Worm (Caenorhabditis elegans) whole organism, L4/young adult: ENCODE results near the gene mac-1.
"Not testable (repeated sequence)": the region's sequence is repeated elsewhere in the genome, so short reads cannot be mapped to it uniquely, and the experiment has no call there.

ENCODE experiments used
- W03F9.2 ChIP-seq: fragments of 150-350 bp; optimal IDR thresholded peaks from 2 replicates; lab custom pipeline; 2014; ENCODE audit warnings: missing biosample characterization, missing genetic modification characterization
- dao-5 ChIP-seq: sonication (generic microtip); optimal IDR thresholded peaks from 2 replicates; lab custom pipeline; 2016; ENCODE audit warnings: missing genotype, missing genetic modification characterization, moderate library complexity, missing compliant biosample characterization
- him-1 ChIP-seq: sonication (generic microtip); optimal IDR thresholded peaks from 2 replicates; lab custom pipeline; 2016; ENCODE audit warnings: missing genotype, missing genetic modification reagents, missing genetic modification characterization, missing compliant biosample characterization

Gene mac-1

DNA sequence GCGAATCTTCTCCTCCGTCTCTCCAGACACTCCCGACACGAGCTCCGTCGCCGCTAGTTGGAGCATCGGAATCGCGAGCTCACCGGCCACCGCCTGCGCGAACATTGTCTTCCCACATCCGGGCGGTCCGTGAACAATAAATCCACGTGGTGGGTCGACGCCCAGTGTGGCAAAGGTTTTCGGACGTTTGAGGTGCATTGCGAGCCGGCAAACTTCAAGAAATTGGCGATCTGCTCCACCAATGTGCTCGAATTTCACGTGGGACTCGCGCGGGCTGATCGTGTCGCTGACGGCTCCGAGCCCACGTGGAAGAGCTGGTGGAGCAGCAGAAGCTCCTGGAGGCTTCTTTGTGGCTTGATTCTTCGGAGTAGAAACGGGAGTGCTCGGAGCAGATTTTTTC is 4.1 kb downstream of the mac-1 start:
- no peak for TF ChIP-seq him-1
- no peak for TF ChIP-seq dao-5 (tag; lab: Kevin White, UChicago)
- TF ChIP-seq W03F9.2 (tag; lab: Kevin White, UChicago) = no peak

- TF ChIP-seq W03F9.2 (tag; lab: Kevin White, UChicago) = no peak
- no peak for TF ChIP-seq him-1
- TF ChIP-seq dao-5 (tag; lab: Kevin White, UChicago) = no peak
These were observed 4.8 kb downstream of the mac-1 start for ce11 chrII:13315637-13316523.

DNA sequence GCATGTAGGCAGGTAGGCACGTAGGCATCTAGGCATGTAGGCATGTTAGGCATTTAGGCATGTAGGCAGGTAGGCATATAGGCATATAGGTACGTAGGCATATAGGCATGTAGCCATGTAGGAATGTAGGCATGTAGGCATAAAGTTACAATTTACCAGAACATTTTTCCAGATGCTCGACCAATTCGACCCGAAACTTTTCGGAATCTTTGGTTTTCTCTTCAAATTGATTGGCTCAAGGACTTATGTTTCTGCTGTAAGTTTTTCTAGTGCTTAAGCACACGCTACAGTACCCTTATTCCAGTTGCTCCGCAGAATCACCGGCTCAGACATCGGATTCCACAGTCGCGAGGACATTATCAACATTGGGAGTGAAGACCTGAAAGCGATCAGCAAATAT is 10.5 kb downstream of the mac-1 start:
- no peak for TF ChIP-seq W03F9.2 (tag; lab: Kevin White, UChicago)
- no peak for TF ChIP-seq dao-5 (tag; lab: Kevin White, UChicago)
- TF ChIP-seq him-1 = no peak

DNA sequence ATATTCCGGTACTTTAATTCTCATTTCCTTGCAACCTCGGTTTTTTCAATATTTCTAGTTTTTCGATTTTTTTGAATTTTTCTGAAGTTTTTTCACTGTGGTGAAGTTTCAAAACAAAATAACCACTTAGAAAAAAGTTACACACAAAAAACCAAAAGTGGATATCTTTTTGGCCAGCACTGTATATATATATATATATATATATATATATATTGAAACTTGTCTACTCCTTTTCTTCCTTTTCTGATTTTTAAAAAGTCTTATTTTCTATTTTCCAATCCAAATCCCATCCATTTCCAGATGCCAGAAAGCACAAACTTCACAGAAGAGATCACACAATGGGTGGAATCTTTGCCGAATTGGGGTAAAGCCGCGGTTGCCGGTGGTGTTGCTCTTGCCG is 11.7 kb downstream of the mac-1 start, which contains the start of gene faxc-2:
Gene faxc-2, plus strand, starts transcription at position 301 of the 400 bp plus-strand sequence.
- TF ChIP-seq W03F9.2 (tag; lab: Kevin White, UChicago); dao-5 (tag; lab: Kevin White, UChicago); him-1: not testable (repeated sequence)

DNA sequence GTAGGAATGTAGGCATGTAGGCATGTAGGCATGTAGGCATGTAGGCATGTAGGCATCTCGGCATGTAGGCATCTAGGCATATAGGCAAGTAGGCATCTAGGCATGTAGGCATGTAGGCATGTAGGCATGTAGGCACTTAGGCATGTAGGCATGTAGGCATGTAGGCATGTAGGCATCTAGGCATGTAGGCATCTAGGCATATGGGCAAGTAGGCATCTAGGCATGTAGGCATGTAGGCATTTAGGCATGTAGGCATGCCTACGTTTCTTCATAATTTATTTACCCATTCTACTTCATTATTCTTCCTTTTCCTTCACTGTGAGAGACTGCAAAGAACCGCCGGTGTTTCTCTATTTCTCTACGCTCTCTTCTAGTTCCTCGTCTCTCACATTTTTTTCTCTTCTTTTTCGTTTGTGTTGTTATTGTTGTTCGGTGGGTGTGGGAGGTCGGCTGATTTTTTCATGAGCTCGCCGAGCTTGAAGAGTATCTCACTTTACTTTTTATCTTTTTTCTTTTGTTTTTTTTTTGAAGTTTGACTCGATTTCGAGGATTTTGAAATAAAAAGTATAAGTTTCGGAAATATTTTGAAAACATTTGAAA is 16.3 kb downstream of the mac-1 start:
- TF ChIP-seq him-1 (no peak), dao-5 (tag; lab: Kevin White, UChicago) (no peak), W03F9.2 (tag; lab: Kevin White, UChicago) (no peak)

ce11 chrII:13300590-13300989 is 20.1 kb downstream of the mac-1 start:
- no peak for TF ChIP-seq W03F9.2 (tag; lab: Kevin White, UChicago)
- no peak for TF ChIP-seq dao-5 (tag; lab: Kevin White, UChicago)
- no peak for TF ChIP-seq him-1

DNA sequence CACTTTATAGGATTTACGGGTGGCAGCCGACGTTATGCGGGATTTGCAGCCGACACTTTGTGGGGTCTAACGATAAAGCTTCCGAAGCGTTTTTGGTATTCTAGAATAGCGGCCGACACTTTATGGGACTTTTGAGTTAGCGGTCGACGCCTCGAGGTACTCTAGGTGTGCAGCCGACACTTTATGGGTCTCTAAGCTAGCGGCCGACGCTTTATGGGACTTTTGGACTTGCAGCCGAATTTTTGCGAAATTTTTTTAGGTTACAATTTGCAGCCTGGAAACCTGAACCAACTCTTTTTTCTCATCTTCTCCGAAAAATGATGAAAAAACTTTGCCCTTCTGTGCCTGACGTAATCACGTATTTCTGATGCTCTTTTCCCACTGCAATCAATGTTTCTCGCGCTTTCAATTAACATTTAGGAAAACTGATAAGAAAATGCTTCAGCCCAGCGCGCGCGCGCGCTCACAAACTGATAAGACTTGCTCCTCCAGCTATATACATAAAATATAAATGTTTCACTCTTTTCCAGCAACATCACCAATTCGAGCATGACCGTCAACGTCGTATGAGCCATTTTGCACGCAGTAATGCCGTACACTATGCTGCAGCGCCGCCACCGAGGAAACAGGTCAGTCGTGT is 21.4 kb downstream of the mac-1 start:
- TF ChIP-seq him-1 = no peak
- TF ChIP-seq dao-5 (tag; lab: Kevin White, UChicago) = no peak
- TF ChIP-seq W03F9.2 (tag; lab: Kevin White, UChicago) = no peak

ce11 chrII:13298534-13298933 is 22.2 kb downstream of the mac-1 start:
- no peak for TF ChIP-seq W03F9.2 (tag; lab: Kevin White, UChicago)
- no peak for TF ChIP-seq dao-5 (tag; lab: Kevin White, UChicago)
- no peak for TF ChIP-seq him-1

DNA sequence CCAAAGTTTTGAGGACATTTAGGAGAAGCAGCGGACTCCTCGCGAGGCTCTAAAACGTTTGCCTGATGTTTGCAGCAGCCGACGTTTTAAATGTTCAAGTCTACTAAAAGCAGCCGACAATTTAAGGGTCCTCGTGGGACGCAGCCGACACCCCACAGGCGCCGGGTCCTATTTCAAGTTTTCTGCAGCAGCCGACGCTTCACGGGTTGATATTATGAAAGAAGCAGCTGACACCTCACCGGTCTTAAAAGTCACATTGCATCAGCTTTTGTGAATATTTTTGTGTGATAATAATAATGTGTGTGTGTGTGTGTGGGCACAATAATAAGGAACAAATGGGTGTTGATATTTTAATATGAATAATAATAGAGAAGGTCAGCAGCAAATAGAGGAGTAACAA is 22.8 kb downstream of the mac-1 start:
- TF ChIP-seq W03F9.2 (tag; lab: Kevin White, UChicago) = no peak
- no peak for TF ChIP-seq him-1

- TF ChIP-seq him-1 (no peak), dao-5 (tag; lab: Kevin White, UChicago) (no peak), W03F9.2 (tag; lab: Kevin White, UChicago) (no peak)
These were observed 23.4 kb downstream of the mac-1 start for ce11 chrII:13297283-13297682.

ce11 chrII:13293502-13293901 is 27.2 kb downstream of the mac-1 start:
- TF ChIP-seq dao-5 (tag; lab: Kevin White, UChicago) (no peak), him-1 (no peak), W03F9.2 (tag; lab: Kevin White, UChicago) (no peak)

- no peak for TF ChIP-seq dao-5 (tag; lab: Kevin White, UChicago)
- no peak for TF ChIP-seq W03F9.2 (tag; lab: Kevin White, UChicago)
- no peak for TF ChIP-seq him-1
These were observed 27.8 kb downstream of the mac-1 start for ce11 chrII:13292913-13293312.

ce11 chrII:13291406-13292124 is 29.1 kb downstream of the mac-1 start:
- no peak for TF ChIP-seq W03F9.2 (tag; lab: Kevin White, UChicago)
- TF ChIP-seq dao-5 (tag; lab: Kevin White, UChicago) = no peak
- TF ChIP-seq him-1 = no peak
